Worm (Caenorhabditis elegans) whole organism, L4/young adult: Measurements from ENCODE around the gene K08C7.4.

Experiments
- dao-5 ChIP-seq: sonication (generic microtip); optimal IDR thresholded peaks from 2 replicates; lab custom pipeline; 2016; ENCODE audit warnings: missing genotype, missing genetic modification characterization, moderate library complexity, missing compliant biosample characterization
- him-1 ChIP-seq: sonication (generic microtip); optimal IDR thresholded peaks from 2 replicates; lab custom pipeline; 2016; ENCODE audit warnings: missing genotype, missing genetic modification reagents, missing genetic modification characterization, missing compliant biosample characterization

DNA sequence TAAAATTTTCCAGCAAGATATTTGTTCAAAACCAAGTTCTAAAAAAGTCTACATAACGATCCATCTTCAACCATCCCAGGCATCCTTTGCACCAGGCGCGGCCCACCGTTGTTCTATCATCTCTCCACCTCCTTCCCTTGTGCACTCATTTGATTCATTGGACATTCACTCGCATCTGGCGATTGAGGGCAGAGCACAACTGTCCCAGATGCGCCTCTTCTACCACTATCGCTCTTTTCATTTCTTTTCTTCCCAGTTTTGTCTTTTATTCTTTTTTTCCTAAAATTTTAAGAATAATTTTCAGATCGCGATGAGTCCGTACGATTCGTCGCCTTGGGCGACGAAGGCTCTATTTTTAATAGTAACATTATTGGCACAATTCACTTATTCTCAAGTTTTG is 13.8 kb downstream of the K08C7.4 start, which contains the start of gene epi-1:
- TF ChIP-seq dao-5, result no peak
- no peak for TF ChIP-seq him-1 (tag; lab: Kevin White, UChicago)
